Fruit fly (Drosophila melanogaster): Measurements from ENCODE around the gene chm.

DNA sequence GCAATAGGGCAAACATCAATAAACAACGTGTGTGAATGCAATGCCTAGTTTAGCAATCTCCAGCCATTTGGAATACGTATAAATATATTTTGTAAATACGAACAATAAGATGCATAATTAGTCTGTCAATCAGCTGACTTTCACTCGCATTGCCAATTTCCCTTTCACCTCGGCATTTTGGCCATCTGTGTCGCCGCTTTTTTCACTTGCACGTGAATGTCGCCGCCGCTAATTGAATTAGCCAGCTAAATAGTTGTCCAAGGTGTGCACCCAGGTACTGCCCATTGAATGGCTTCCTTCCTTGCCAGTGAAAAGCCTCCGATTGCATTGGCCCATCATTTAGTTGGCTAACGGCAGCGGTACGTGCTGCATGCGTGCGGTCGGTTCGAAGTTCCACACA lies 34.8 kb upstream of the chm start, which contains the start of gene ninaC:
- no peak for TF ChIP-seq CG14711 (tag; optimal IDR thresholded peaks at IDR 0.05)
- no peak for TF ChIP-seq CG7101 (tag; optimal IDR thresholded peaks at IDR 0.05)
- TF ChIP-seq kay (GFP tag; ENCODE audit: borderline replicate concordance), result no peak
- TF ChIP-seq CG12768 (GFP tag; optimal IDR thresholded peaks at IDR 0.05), result no peak
- no peak for TF ChIP-seq Mnt (GFP tag; optimal IDR thresholded peaks at IDR 0.05)
- no peak for TF ChIP-seq CG33017 (tag; optimal IDR thresholded peaks at IDR 0.05)
- no peak for TF ChIP-seq cnc (optimal IDR thresholded peaks at IDR 0.05)
- TF ChIP-seq Hr96 (GFP tag; optimal IDR thresholded peaks at IDR 0.05), result no peak
- no peak for TF ChIP-seq CG1620 (GFP tag; optimal IDR thresholded peaks at IDR 0.05)
- TF ChIP-seq CG11617 (GFP tag; optimal IDR thresholded peaks at IDR 0.05), result no peak
- TF ChIP-seq pad (GFP tag; optimal IDR thresholded peaks at IDR 0.05), result no peak

All from whole organism, adult.